Fruit fly (Drosophila melanogaster) whole organism, embryonic: Measurements from ENCODE around the gene CG3777.

ENCODE experiments used
- Abd-B ChIP-seq: fragments of 200-800 bp; sonication (Bioruptor generic); optimal IDR thresholded peaks from 2 replicates; lab custom pipeline; 2018; ENCODE audit warnings: missing biosample characterization, mild to moderate bottlenecking, missing genetic modification characterization, moderate library complexity
- Ada2b ChIP-seq: fragments of 200-800 bp; sonication (Bioruptor generic); IDR thresholded peaks from 2 replicates; pipeline ENCODE4 v1.3.6; 2022; ENCODE audit warnings: missing biosample characterization, missing genetic modification characterization
- Asciz ChIP-seq: fragments of 200-800 bp; sonication (Bioruptor generic); optimal IDR thresholded peaks from 2 replicates; lab custom pipeline; 2017; ENCODE audit warnings: missing biosample characterization, mild to moderate bottlenecking, missing genetic modification characterization, missing genetic modification reagents
- CG10321 ChIP-seq: fragments of 200-800 bp; sonication (Bioruptor generic); IDR thresholded peaks from 2 replicates; pipeline ENCODE4 v1.3.6; 2022; ENCODE audit warnings: missing biosample characterization, missing genetic modification characterization
- CG11398 ChIP-seq: fragments of 200-800 bp; sonication (Bioruptor generic); optimal IDR thresholded peaks from 2 replicates; lab custom pipeline; 2016; ENCODE audit warnings: missing biosample characterization, missing genetic modification characterization
- CG12744 ChIP-seq: fragments of 200-800 bp; sonication (Bioruptor generic); optimal IDR thresholded peaks from 2 replicates; lab custom pipeline; 2016; ENCODE audit warnings: missing biosample characterization, missing genetic modification characterization
- CG14014 ChIP-seq: fragments of 200-800 bp; sonication (Bioruptor generic); IDR thresholded peaks from 2 replicates; pipeline ENCODE4 v1.3.6; 2022; ENCODE audit warnings: missing biosample characterization, missing genetic modification characterization
- CG1647 ChIP-seq: fragments of 200-800 bp; sonication (Bioruptor generic); optimal IDR thresholded peaks from 3 replicates; lab custom pipeline; 2016; ENCODE audit warnings: missing biosample characterization, missing genetic modification characterization
- CG16815 ChIP-seq: fragments of 200-800 bp; sonication (Bioruptor generic); optimal IDR thresholded peaks from 3 replicates; lab custom pipeline; 2017; ENCODE audit warnings: missing biosample characterization, mild to moderate bottlenecking, missing genetic modification characterization
- CG18262 ChIP-seq: fragments of 200-800 bp; optimal IDR thresholded peaks from 3 replicates; lab custom pipeline; 2019; ENCODE audit warnings: missing biosample characterization, mild to moderate bottlenecking, missing genetic modification characterization, moderate library complexity
- CG2875 ChIP-seq: fragments of 200-800 bp; sonication (Bioruptor generic); optimal IDR thresholded peaks from 2 replicates; lab custom pipeline; 2017; ENCODE audit warnings: missing biosample characterization, mild to moderate bottlenecking, missing genetic modification characterization, missing genetic modification reagents
- CG4404 ChIP-seq: fragments of 200-800 bp; sonication (Bioruptor generic); IDR thresholded peaks from 2 replicates; pipeline ENCODE4 v1.3.6; 2022; ENCODE audit warnings: missing biosample characterization, missing genetic modification characterization
- CG5245 ChIP-seq: fragments of 200-800 bp; sonication (Bioruptor generic); optimal IDR thresholded peaks from 3 replicates; lab custom pipeline; 2016; ENCODE audit warnings: missing biosample characterization, missing genetic modification characterization
- CG7963 ChIP-seq: fragments of 200-800 bp; sonication (Bioruptor generic); IDR thresholded peaks from 3 replicates; pipeline ENCODE4 v1.3.6; 2022; ENCODE audit warnings: missing biosample characterization, missing genetic modification characterization; ENCODE audit not compliant: partially characterized antibody
- CG7987 ChIP-seq: fragments of 200-800 bp; sonication (Bioruptor generic); optimal IDR thresholded peaks from 2 replicates; lab custom pipeline; 2018; ENCODE audit warnings: missing biosample characterization, mild to moderate bottlenecking, missing genetic modification characterization, moderate library complexity
- CG8924 ChIP-seq: fragments of 200-800 bp; optimal IDR thresholded peaks from 3 replicates; lab custom pipeline; 2019; ENCODE audit warnings: missing biosample characterization, mild to moderate bottlenecking, missing genetic modification characterization, moderate library complexity
- CG9817 ChIP-seq: fragments of 200-800 bp; sonication (Bioruptor generic); optimal IDR thresholded peaks from 2 replicates; lab custom pipeline; 2018; ENCODE audit warnings: missing biosample characterization, mild to moderate bottlenecking, missing genetic modification characterization, moderate library complexity
- CoRest ChIP-seq: fragments of 200-800 bp; sonication (Bioruptor generic); optimal IDR thresholded peaks from 3 replicates; lab custom pipeline; 2018; ENCODE audit warnings: missing biosample characterization, mild to moderate bottlenecking, missing genetic modification characterization, moderate library complexity
- Dref ChIP-seq: fragments of 200-800 bp; sonication (Bioruptor generic); IDR thresholded peaks from 2 replicates; pipeline ENCODE4 v1.3.6; 2022; ENCODE audit warnings: missing biosample characterization, missing genetic modification characterization
- Fer1 ChIP-seq: fragments of 200-800 bp; sonication (Bioruptor generic); optimal IDR thresholded peaks from 2 replicates; lab custom pipeline; 2017; ENCODE audit warnings: missing biosample characterization, mild to moderate bottlenecking, missing genetic modification characterization
- HmgZ ChIP-seq: fragments of 200-800 bp; sonication (Bioruptor generic); optimal IDR thresholded peaks from 2 replicates; lab custom pipeline; 2018; ENCODE audit warnings: missing biosample characterization, mild to moderate bottlenecking, missing genetic modification characterization
- Hr3 ChIP-seq: fragments of 200-800 bp; sonication (Bioruptor generic); optimal IDR thresholded peaks from 3 replicates; lab custom pipeline; 2016; ENCODE audit warnings: missing biosample characterization, missing genetic modification characterization
- MBD-R2 ChIP-seq: fragments of 200-800 bp; sonication (Bioruptor generic); IDR thresholded peaks from 2 replicates; pipeline ENCODE4 v1.3.6; 2022; ENCODE audit warnings: missing biosample characterization, missing genetic modification characterization
- Meics ChIP-seq: fragments of 200-800 bp; sonication (Bioruptor generic); optimal IDR thresholded peaks from 2 replicates; lab custom pipeline; 2017; ENCODE audit warnings: missing biosample characterization, mild to moderate bottlenecking, missing genetic modification characterization
- Mes4 ChIP-seq: fragments of 200-800 bp; sonication (Bioruptor generic); optimal IDR thresholded peaks from 2 replicates; lab custom pipeline; 2016; ENCODE audit warnings: missing biosample characterization, missing genetic modification characterization
- NFAT ChIP-seq: fragments of 200-800 bp; sonication (Bioruptor generic); IDR thresholded peaks from 2 replicates; pipeline ENCODE4 v1.3.6; 2022; ENCODE audit warnings: missing biosample characterization, missing genetic modification characterization
- PHDP ChIP-seq: fragments of 200-800 bp; sonication (Bioruptor generic); optimal IDR thresholded peaks from 3 replicates; lab custom pipeline; 2018; ENCODE audit warnings: missing biosample characterization, mild to moderate bottlenecking, missing genetic modification characterization, moderate library complexity
- Side ChIP-seq: fragments of 200-800 bp; sonication (Bioruptor generic); optimal IDR thresholded peaks from 2 replicates; lab custom pipeline; 2016; ENCODE audit warnings: missing biosample characterization, missing genetic modification characterization
- Ssrp ChIP-seq: fragments of 200-800 bp; sonication (Bioruptor generic); optimal IDR thresholded peaks from 2 replicates; lab custom pipeline; 2018; ENCODE audit warnings: missing biosample characterization, mild to moderate bottlenecking, missing genetic modification characterization, moderate library complexity
- Xrp1 ChIP-seq: fragments of 200-800 bp; sonication (Bioruptor generic); IDR thresholded peaks from 2 replicates; pipeline ENCODE4 v1.3.6; 2022; ENCODE audit warnings: missing biosample characterization, missing genetic modification characterization
- ab ChIP-seq: fragments of 200-800 bp; sonication (Bioruptor generic); optimal IDR thresholded peaks from 2 replicates; lab custom pipeline; 2016; ENCODE audit warnings: missing biosample characterization, missing genetic modification characterization
- caup ChIP-seq: fragments of 200-800 bp; sonication (Bioruptor generic); optimal IDR thresholded peaks from 3 replicates; lab custom pipeline; 2017; ENCODE audit warnings: missing biosample characterization, mild to moderate bottlenecking, missing genetic modification characterization, moderate library complexity; ENCODE audit not compliant: severe bottlenecking
- chn ChIP-seq: fragments of 200-800 bp; sonication (Bioruptor generic); optimal IDR thresholded peaks from 2 replicates; lab custom pipeline; 2016; ENCODE audit warnings: missing biosample characterization, missing genetic modification characterization
- emc ChIP-seq: fragments of 200-800 bp; sonication (Bioruptor generic); optimal IDR thresholded peaks from 2 replicates; lab custom pipeline; 2016; ENCODE audit warnings: missing biosample characterization, missing genetic modification characterization
- ems ChIP-seq: fragments of 200-800 bp; sonication (Bioruptor generic); optimal IDR thresholded peaks from 3 replicates; lab custom pipeline; 2016; ENCODE audit warnings: missing biosample characterization, missing genetic modification characterization
- esg ChIP-seq: fragments of 200-800 bp; sonication (Bioruptor generic); conservative IDR thresholded peaks from 2 replicates; pipeline ENCODE4 v1.3.6; 2022; ENCODE audit warnings: missing biosample characterization, missing genetic modification characterization
- gfzf ChIP-seq: fragments of 200-800 bp; sonication (Bioruptor generic); optimal IDR thresholded peaks from 2 replicates; lab custom pipeline; 2016; ENCODE audit warnings: missing biosample characterization, mild to moderate bottlenecking, missing genetic modification characterization, moderate library complexity
- gro ChIP-seq: fragments of 200-800 bp; sonication (Bioruptor generic); optimal IDR thresholded peaks from 2 replicates; lab custom pipeline; 2016; ENCODE audit warnings: missing biosample characterization, missing genetic modification characterization
- gt ChIP-seq: fragments of 200-800 bp; sonication (Bioruptor generic); IDR thresholded peaks from 2 replicates; pipeline ENCODE4 v1.3.6; 2022; ENCODE audit warnings: missing biosample characterization, missing genetic modification characterization
- nom ChIP-seq: fragments of 200-800 bp; sonication (Bioruptor generic); optimal IDR thresholded peaks from 2 replicates; lab custom pipeline; 2017; ENCODE audit warnings: missing biosample characterization, missing genetic modification characterization, mild to moderate bottlenecking, moderate library complexity, missing genetic modification reagents
- pfk ChIP-seq: fragments of 200-800 bp; sonication (Bioruptor generic); optimal IDR thresholded peaks from 2 replicates; lab custom pipeline; 2018; ENCODE audit warnings: missing biosample characterization, mild to moderate bottlenecking, missing genetic modification characterization, moderate library complexity
- sens-2 ChIP-seq: fragments of 200-800 bp; sonication (Bioruptor generic); IDR thresholded peaks from 2 replicates; pipeline ENCODE4 v1.3.6; 2022; ENCODE audit warnings: missing biosample characterization, missing genetic modification characterization
- shn ChIP-seq: fragments of 200-800 bp; sonication (Bioruptor generic); optimal IDR thresholded peaks from 3 replicates; lab custom pipeline; 2016; ENCODE audit warnings: missing biosample characterization, missing genetic modification characterization
- sob ChIP-seq: fragments of 200-800 bp; sonication (Bioruptor generic); IDR thresholded peaks from 2 replicates; pipeline ENCODE4 v1.3.6; 2022; ENCODE audit warnings: missing biosample characterization, missing genetic modification characterization
- sqz ChIP-seq: fragments of 200-800 bp; sonication (Bioruptor generic); optimal IDR thresholded peaks from 3 replicates; lab custom pipeline; 2018; ENCODE audit warnings: missing biosample characterization, mild to moderate bottlenecking, missing genetic modification characterization
- tgo ChIP-seq: fragments of 200-800 bp; sonication (Bioruptor generic); IDR thresholded peaks from 3 replicates; pipeline ENCODE4 v1.3.6; 2022; ENCODE audit warnings: missing biosample characterization, missing genetic modification characterization
- trem ChIP-seq: fragments of 200-800 bp; optimal IDR thresholded peaks from 3 replicates; lab custom pipeline; 2019; ENCODE audit warnings: missing biosample characterization, mild to moderate bottlenecking, missing genetic modification characterization, moderate library complexity
- unpg ChIP-seq: fragments of 200-800 bp; sonication (Bioruptor generic); optimal IDR thresholded peaks from 3 replicates; lab custom pipeline; 2018; ENCODE audit warnings: missing biosample characterization, mild to moderate bottlenecking, missing genetic modification characterization, moderate library complexity
- usp ChIP-seq: fragments of >200 bp; optimal IDR thresholded peaks from 2 replicates; lab custom pipeline; 2017; ENCODE audit warnings: missing biosample characterization, missing genetic modification characterization
- vnd ChIP-seq: fragments of 200-800 bp; sonication (Bioruptor generic); IDR thresholded peaks from 3 replicates; pipeline ENCODE4 v1.3.6; 2022; ENCODE audit warnings: missing biosample characterization, missing genetic modification characterization; ENCODE audit not compliant: partially characterized antibody
- zfh2 ChIP-seq: fragments of 200-800 bp; sonication (Bioruptor generic); optimal IDR thresholded peaks from 2 replicates; lab custom pipeline; 2016; ENCODE audit warnings: missing biosample characterization, missing genetic modification characterization

The CG3777 gene

dm6 chrX:338123-338527 is 58.6 kb downstream of the CG3777 start (continued):
- TF ChIP-seq CG2875 (GFP tag; lab: Kevin White, UChicago) (peak; percentile 59), CG1647 (GFP tag; lab: Kevin White, UChicago) (no peak), usp (GFP tag; lab: Kevin White, UChicago) (no peak), unpg (GFP tag; lab: Kevin White, UChicago) (peak; percentile 77), HmgZ (tag; lab: Kevin White, UChicago) (no peak), caup (peak; percentile 55), ab (GFP tag; lab: Kevin White, UChicago) (no peak), CG7987 (GFP tag; lab: Kevin White, UChicago) (no peak), Ada2b (GFP tag; lab: Robert Waterston, UW) (no peak; the same call in 1 of the 2 replicates), NFAT (no peak; the same call in 1 of the 2 replicates), Ssrp (tag; lab: Kevin White, UChicago) (peak; percentile 79), CG9817 (tag; lab: Kevin White, UChicago) (peak; percentile 33), CG7963 (GFP tag; lab: Robert Waterston, UW) (no peak), CG14014 (GFP tag; lab: Robert Waterston, UW) (peak; percentile 48; the same call in 1 of the 2 replicates), CG11398 (GFP tag; lab: Kevin White, UChicago) (no peak), zfh2 (no peak), pfk (GFP tag; lab: Kevin White, UChicago) (no peak), Fer1 (GFP tag; lab: Kevin White, UChicago) (peak; percentile 83), CG5245 (GFP tag; lab: Kevin White, UChicago) (no peak), CG12744 (GFP tag; lab: Kevin White, UChicago) (no peak), Mes4 (GFP tag; lab: Kevin White, UChicago) (no peak), CG18262 (tag; lab: Kevin White, UChicago) (peak; percentile 91), MBD-R2 (GFP tag; lab: Robert Waterston, UW) (no peak), CoRest (peak; percentile 91), CG16815 (peak; percentile 14), sens-2 (GFP tag; lab: Robert Waterston, UW) (no peak), CG8924 (tag; lab: Kevin White, UChicago) (peak; percentile 90), Hr3 (GFP tag; lab: Kevin White, UChicago) (peak; percentile 59), Dref (GFP tag; lab: Robert Waterston, UW) (no peak), trem (tag; lab: Kevin White, UChicago) (peak; percentile 59), sob (GFP tag; lab: Robert Waterston, UW) (peak; percentile 26; the same call in 1 of the 2 replicates), sqz (GFP tag; lab: Kevin White, UChicago) (peak; percentile 47), CG4404 (GFP tag; lab: Robert Waterston, UW) (peak; percentile 21; the same call in 1 of the 2 replicates), esg (GFP tag; lab: Robert Waterston, UW) (0 out of 2 replicates have a peak, but pooled peaks have one; percentile 47), CG10321 (GFP tag; lab: Robert Waterston, UW) (no peak), vnd (GFP tag; lab: Robert Waterston, UW) (no peak), PHDP (tag; lab: Kevin White, UChicago) (peak; percentile 87), Abd-B (GFP tag; lab: Kevin White, UChicago) (peak; percentile 58), Asciz (GFP tag; lab: Kevin White, UChicago) (peak; percentile 73), Xrp1 (peak; percentile 74), gro (GFP tag; lab: Kevin White, UChicago) (no peak), Meics (peak; percentile 85), emc (GFP tag; lab: Kevin White, UChicago) (no peak), chn (GFP tag; lab: Kevin White, UChicago) (no peak), nom (GFP tag; lab: Kevin White, UChicago) (peak; percentile 56), tgo (GFP tag; lab: Robert Waterston, UW) (peak; percentile 71), gfzf (GFP tag; lab: Kevin White, UChicago) (no peak), gt (no peak), Side (GFP tag; lab: Kevin White, UChicago) (no peak), shn (GFP tag; lab: Kevin White, UChicago) (no peak), ems (no peak)
